Fruit fly (Drosophila melanogaster) whole organism, pupa: ENCODE measurements around the gene tweek.
A peak's percentile ranks its signal among the peaks of the same experiment; 100 is the strongest.

ENCODE experiments used
- CG10348 ChIP-seq: fragments of 200-800 bp; sonication (Bioruptor generic); IDR thresholded peaks from 2 replicates; pipeline ENCODE4 v1.3.6; 2022; ENCODE audit warnings: missing biosample characterization, missing genetic modification characterization
- CG12605 ChIP-seq: fragments of 200-800 bp; sonication (Bioruptor generic); IDR thresholded peaks from 2 replicates; pipeline ENCODE4 v1.3.6; 2022; ENCODE audit warnings: missing biosample characterization, missing genetic modification characterization
- CG13204 ChIP-seq: fragments of 200-800 bp; sonication (Bioruptor generic); optimal IDR thresholded peaks from 2 replicates; lab custom pipeline; 2018; ENCODE audit warnings: missing biosample characterization, mild to moderate bottlenecking, missing genetic modification characterization, moderate library complexity
- CG15710 ChIP-seq: fragments of 200-800 bp; sonication (Bioruptor generic); optimal IDR thresholded peaks from 2 replicates; lab custom pipeline; 2018; ENCODE audit warnings: missing biosample characterization, mild to moderate bottlenecking, missing genetic modification characterization, moderate library complexity
- CG17806 ChIP-seq: fragments of 200-800 bp; sonication (Bioruptor generic); optimal IDR thresholded peaks from 2 replicates; lab custom pipeline; 2018; ENCODE audit warnings: missing biosample characterization, mild to moderate bottlenecking, missing genetic modification characterization, moderate library complexity
- CG32121 ChIP-seq: fragments of 200-800 bp; sonication (Bioruptor generic); IDR thresholded peaks from 2 replicates; pipeline ENCODE4 v1.3.6; 2022; ENCODE audit warnings: missing biosample characterization, missing genetic modification characterization
- CG34367 ChIP-seq: fragments of 200-800 bp; sonication (Bioruptor generic); optimal IDR thresholded peaks from 2 replicates; lab custom pipeline; 2018; ENCODE audit warnings: missing biosample characterization, mild to moderate bottlenecking, missing genetic modification characterization
- CG4496 ChIP-seq: fragments of 200-800 bp; sonication (Bioruptor generic); IDR thresholded peaks from 3 replicates; pipeline ENCODE4 v1.3.6; 2022; ENCODE audit warnings: missing biosample characterization, missing genetic modification characterization
- CG8159 ChIP-seq: fragments of 200-800 bp; sonication (Bioruptor generic); optimal IDR thresholded peaks from 3 replicates; lab custom pipeline; 2018; ENCODE audit warnings: missing biosample characterization, mild to moderate bottlenecking, missing genetic modification characterization, moderate library complexity
- CG8301 ChIP-seq: fragments of 200-800 bp; sonication (Bioruptor generic); optimal IDR thresholded peaks from 2 replicates; lab custom pipeline; 2018; ENCODE audit warnings: missing biosample characterization, mild to moderate bottlenecking, missing genetic modification characterization
- CG9948 ChIP-seq: fragments of 200-800 bp; sonication (Bioruptor generic); optimal IDR thresholded peaks from 2 replicates; lab custom pipeline; 2018; ENCODE audit warnings: missing biosample characterization, mild to moderate bottlenecking, missing genetic modification characterization, moderate library complexity
- D1 ChIP-seq: fragments of 200-800 bp; sonication (Bioruptor generic); optimal IDR thresholded peaks from 2 replicates; lab custom pipeline; 2018; ENCODE audit warnings: missing biosample characterization, mild to moderate bottlenecking, missing genetic modification characterization, moderate library complexity
- EcR ChIP-seq: fragments of 200-800 bp; sonication (Bioruptor generic); optimal IDR thresholded peaks from 3 replicates; lab custom pipeline; 2019; ENCODE audit warnings: missing biosample characterization, missing genetic modification characterization, mild to moderate bottlenecking, moderate library complexity, missing genetic modification reagents
- Ets98B ChIP-seq: fragments of 200-800 bp; sonication (Bioruptor generic); IDR thresholded peaks from 2 replicates; pipeline ENCODE4 v1.3.6; 2022; ENCODE audit warnings: missing biosample characterization, missing genetic modification characterization
- Pif1A ChIP-seq: fragments of 200-800 bp; sonication (Bioruptor generic); optimal IDR thresholded peaks from 3 replicates; lab custom pipeline; 2016; ENCODE audit warnings: missing biosample characterization, missing genetic modification characterization
- Snoo ChIP-seq: fragments of 200-800 bp; sonication (Bioruptor generic); optimal IDR thresholded peaks from 3 replicates; lab custom pipeline; 2017; ENCODE audit warnings: missing biosample characterization, mild to moderate bottlenecking, missing genetic modification characterization, inconsistent platforms
- fd96Ca ChIP-seq: fragments of 200-800 bp; sonication (Bioruptor generic); IDR thresholded peaks from 3 replicates; pipeline ENCODE4 v1.3.6; 2022; ENCODE audit warnings: missing biosample characterization, missing genetic modification characterization
- gl ChIP-seq: fragments of 200-800 bp; sonication (Bioruptor generic); optimal IDR thresholded peaks from 2 replicates; lab custom pipeline; 2018; ENCODE audit warnings: missing biosample characterization, mild to moderate bottlenecking, missing genetic modification characterization

tweek gene

dm6 chr2L:16902003-16902402 is 13.7 kb downstream of the tweek start, which contains the start of gene CG12288:
CG12288 (minus strand) TSS chr2L:16902218.
- TF ChIP-seq CG12605 (GFP tag; lab: Robert Waterston, UW) = no peak
- TF ChIP-seq CG9948 = no peak
- TF ChIP-seq fd96Ca (GFP tag; lab: Robert Waterston, UW) = no peak
- no peak for TF ChIP-seq CG17806 (tag; lab: Kevin White, UChicago)
- TF ChIP-seq CG8159 = no peak
- TF ChIP-seq EcR (GFP tag; lab: Kevin White, UChicago) = no peak
- TF ChIP-seq CG32121 = no peak
- no peak for TF ChIP-seq gl
- no peak for TF ChIP-seq CG4496 (GFP tag; lab: Robert Waterston, UW)
- TF ChIP-seq CG10348 (GFP tag; lab: Robert Waterston, UW) = no peak
- no peak for TF ChIP-seq Pif1A (GFP tag; lab: Kevin White, UChicago)
- no peak for TF ChIP-seq Ets98B (GFP tag; lab: Robert Waterston, UW)
- no peak for TF ChIP-seq CG34367 (tag; lab: Kevin White, UChicago)

- peak; percentile 90 for TF ChIP-seq EcR (GFP tag; lab: Kevin White, UChicago)
- TF ChIP-seq CG17806 (tag; lab: Kevin White, UChicago) = no peak
- TF ChIP-seq, all 21 proteins: peak for 1
Observed at dm6 chr2L:16909290-16909689, 21.0 kb downstream of the tweek start.

dm6 chr2L:16910177-16910576 is 21.9 kb downstream of the tweek start, which contains the start of gene ApepP:
ApepP (minus strand) TSS chr2L:16910418.
- TF ChIP-seq CG12605 (GFP tag; lab: Robert Waterston, UW) (no peak), CG32121 (no peak)

- TF ChIP-seq gl (no peak), D1 (tag; lab: Kevin White, UChicago) (no peak), fd96Ca (GFP tag; lab: Robert Waterston, UW) (no peak), CG13204 (GFP tag; lab: Kevin White, UChicago) (no peak), CG8301 (tag; lab: Kevin White, UChicago) (no peak), CG15710 (tag; lab: Kevin White, UChicago) (no peak), CG9948 (no peak), Snoo (tag; lab: Kevin White, UChicago) (no peak), CG8159 (no peak)
Observed at dm6 chr2L:16921825-16922224, 33.5 kb downstream of the tweek start.
